Worm (Caenorhabditis elegans) whole organism, young adult: Measurements from ENCODE around the gene str-9.

ENCODE experiments used
- T26A5.8 ChIP-seq: sonication (generic microtip); optimal IDR thresholded peaks from 2 replicates; lab custom pipeline; 2016; ENCODE audit warnings: missing genetic modification characterization, missing compliant biosample characterization
- akir-1 ChIP-seq: fragments of 200-800 bp; sonication (Bioruptor generic); optimal IDR thresholded peaks from 2 replicates; lab custom pipeline; 2018; ENCODE audit warnings: mild to moderate bottlenecking, missing genetic modification characterization, moderate library complexity, missing compliant biosample characterization
- ceh-100 ChIP-seq: fragments of 200-800 bp; sonication (Bioruptor generic); IDR thresholded peaks from 2 replicates; pipeline ENCODE4 v1.3.6; 2022; ENCODE audit warnings: missing genetic modification reagents, missing genetic modification characterization, missing compliant biosample characterization
- ceh-91 ChIP-seq: fragments of 200-800 bp; sonication (Bioruptor generic); IDR thresholded peaks from 2 replicates; pipeline ENCODE4 v1.3.6; 2022; ENCODE audit warnings: missing genetic modification reagents, missing genetic modification characterization, missing compliant biosample characterization
- sptf-2 ChIP-seq: fragments of 200-800 bp; sonication (Bioruptor generic); optimal IDR thresholded peaks from 2 replicates; lab custom pipeline; 2018; ENCODE audit warnings: mild to moderate bottlenecking, missing genetic modification characterization, missing compliant biosample characterization
- unc-62 ChIP-seq: fragments of 150-350 bp; optimal IDR thresholded peaks from 2 replicates; lab custom pipeline; 2014; ENCODE audit warnings: missing biosample characterization, missing genetic modification reagents, missing genetic modification characterization
- ztf-28 ChIP-seq: fragments of 200-800 bp; sonication (Bioruptor generic); IDR thresholded peaks from 2 replicates; pipeline ENCODE4 v1.3.6; 2022; ENCODE audit warnings: missing genetic modification reagents, missing genetic modification characterization, missing compliant biosample characterization

ce11 chrV:15779128-15779729 is 20.7 kb downstream of the str-9 start, which contains the start of the genes nhr-285 and irld-52:
- TF ChIP-seq unc-62: no peak
- no peak for TF ChIP-seq akir-1 (GFP tag; lab: Kevin White, UChicago)
- TF ChIP-seq T26A5.8 (tag; lab: Kevin White, UChicago): no peak
- TF ChIP-seq ceh-91 (GFP tag; lab: Robert Waterston, UW): no peak
- no peak for TF ChIP-seq ztf-28 (GFP tag; lab: Robert Waterston, UW)
- no peak for TF ChIP-seq sptf-2 (GFP tag; lab: Kevin White, UChicago)
- TF ChIP-seq ceh-100: no peak
